Worm (Caenorhabditis elegans) whole organism, mixed stage, embryonic: ENCODE data around the gene F20D6.15.

Source experiments
- ceh-39 ChIP-seq: fragments of 150-350 bp; optimal IDR thresholded peaks from 2 replicates; lab custom pipeline; 2014; ENCODE audit warnings: missing biosample characterization, missing genetic modification characterization
- cnd-1 ChIP-seq: fragments of 200-800 bp; sonication (Bioruptor generic); optimal IDR thresholded peaks from 2 replicates; lab custom pipeline; 2018; ENCODE audit warnings: mild to moderate bottlenecking, missing genetic modification characterization, missing compliant biosample characterization
- elt-3 ChIP-seq: fragments of 150-350 bp; optimal IDR thresholded peaks from 2 replicates; lab custom pipeline; 2014; ENCODE audit warnings: missing biosample characterization, missing genetic modification characterization
- lin-13 ChIP-seq: fragments of 150-350 bp; optimal IDR thresholded peaks from 2 replicates; lab custom pipeline; 2014; ENCODE audit warnings: missing biosample characterization, missing genetic modification characterization
- nhr-237 ChIP-seq: fragments of 150-350 bp; optimal IDR thresholded peaks from 2 replicates; lab custom pipeline; 2014; ENCODE audit warnings: missing biosample characterization, missing genetic modification characterization
- sem-2 ChIP-seq: fragments of 200-800 bp; sonication (Bioruptor generic); optimal IDR thresholded peaks from 2 replicates; lab custom pipeline; 2018; ENCODE audit warnings: mild to moderate bottlenecking, missing genetic modification characterization, missing compliant biosample characterization
- snpc-4 ChIP-seq: fragments of 150-350 bp; optimal IDR thresholded peaks from 2 replicates; lab custom pipeline; 2014; ENCODE audit warnings: missing biosample characterization, missing genetic modification characterization

DNA sequence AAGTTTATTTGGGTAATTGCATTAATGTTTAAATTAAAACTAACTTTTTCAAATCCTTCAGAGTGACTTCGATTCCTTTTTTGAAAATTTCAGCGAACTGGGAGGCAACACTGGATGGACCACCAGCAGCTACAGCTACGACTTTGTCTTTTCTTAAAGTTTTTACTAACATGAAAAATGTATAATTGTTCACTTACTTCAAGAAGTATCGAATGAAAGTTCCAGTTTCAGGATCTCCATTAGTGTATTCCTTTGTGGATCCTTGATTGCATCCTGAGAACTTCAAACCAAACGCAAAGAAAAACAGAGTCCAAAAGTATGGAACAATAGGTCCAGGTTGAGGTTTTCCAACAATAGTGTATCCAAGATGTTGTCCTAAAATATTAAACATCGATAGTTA, 8.7 kb upstream of the F20D6.15 start:
- TF ChIP-seq ceh-39 (tag; lab: Kevin White, UChicago) (no peak), nhr-237 (tag; lab: Kevin White, UChicago) (no peak), sem-2 (GFP tag; lab: Kevin White, UChicago) (no peak), lin-13 (tag; lab: Kevin White, UChicago) (no peak), snpc-4 (tag; lab: Kevin White, UChicago) (no peak), cnd-1 (no peak), elt-3 (no peak)
